Worm (Caenorhabditis elegans): ENCODE results near the gene cyp-33C2.

ce11 chrV:2146795-2147194 lies 36.5 kb upstream of the cyp-33C2 start, which contains the start of gene srbc-20:
- TF ChIP-seq ztf-11 (tag; optimal IDR thresholded peaks at IDR 0.05) = no peak
- TF ChIP-seq bed-3 (GFP tag; optimal IDR thresholded peaks at IDR 0.05) = no peak
- TF ChIP-seq elt-1 (tag; optimal IDR thresholded peaks at IDR 0.05; ENCODE audit: borderline replicate concordance, insufficient read depth) = no peak
- no peak for TF ChIP-seq unc-120 (tag; optimal IDR thresholded peaks at IDR 0.05; ENCODE audit: poor library complexity, severe bottlenecking)
- TF ChIP-seq elt-3 (tag; optimal IDR thresholded peaks at IDR 0.05) = no peak
- TF ChIP-seq ceh-83 (GFP tag; optimal IDR thresholded peaks at IDR 0.05) = no peak
- TF ChIP-seq snpc-4 (tag; optimal IDR thresholded peaks at IDR 0.05) = no peak
- TF ChIP-seq unc-39 (tag; optimal IDR thresholded peaks at IDR 0.05) = no peak
- TF ChIP-seq unc-62 (GFP tag; optimal IDR thresholded peaks at IDR 0.05) = no peak
- no peak for TF ChIP-seq blmp-1 (tag; optimal IDR thresholded peaks at IDR 0.05)
- no peak for TF ChIP-seq hlh-1 (tag; optimal IDR thresholded peaks at IDR 0.05)

Data from whole organism, mixed stage, embryonic.